Worm (Caenorhabditis elegans) whole organism, early embryonic: Measurements from ENCODE around the gene F52E10.2.

ENCODE experiments used
- B0310.2 ChIP-seq: sonication (generic microtip); optimal IDR thresholded peaks from 2 replicates; lab custom pipeline; 2016; ENCODE audit warnings: mild to moderate bottlenecking, missing genetic modification characterization, missing compliant biosample characterization
- aly-1 ChIP-seq: sonication (generic microtip); optimal IDR thresholded peaks from 2 replicates; lab custom pipeline; 2016; ENCODE audit warnings: missing genetic modification characterization, missing compliant biosample characterization
- ama-1 ChIP-seq: fragments of 150-350 bp; optimal IDR thresholded peaks from 2 replicates; lab custom pipeline; 2014
- ceh-13 ChIP-seq: fragments of 200-800 bp; sonication (Bioruptor generic); optimal IDR thresholded peaks from 2 replicates; lab custom pipeline; 2018; ENCODE audit warnings: mild to moderate bottlenecking, missing genetic modification characterization, missing compliant biosample characterization
- flt-1 ChIP-seq: fragments of 200-800 bp; sonication (Bioruptor generic); IDR thresholded peaks from 2 replicates; pipeline ENCODE4 v1.3.6; 2022; ENCODE audit warnings: missing genetic modification characterization, missing compliant biosample characterization
- hmbx-1 ChIP-seq: sonication (generic microtip); optimal IDR thresholded peaks from 2 replicates; lab custom pipeline; 2016; ENCODE audit warnings: mild to moderate bottlenecking, missing genetic modification characterization, missing compliant biosample characterization
- hmg-4 ChIP-seq: fragments of 200-800 bp; sonication (Bioruptor generic); optimal IDR thresholded peaks from 2 replicates; lab custom pipeline; 2018; ENCODE audit warnings: mild to moderate bottlenecking, missing genetic modification characterization, missing compliant biosample characterization
- scrt-1 ChIP-seq: fragments of 200-800 bp; sonication (Bioruptor generic); IDR thresholded peaks from 2 replicates; pipeline ENCODE4 v1.3.6; 2022; ENCODE audit warnings: missing genetic modification characterization, missing compliant biosample characterization
- tbx-37 ChIP-seq: fragments of 200-800 bp; sonication (Bioruptor generic); conservative IDR thresholded peaks from 2 replicates; pipeline ENCODE4 v1.3.6; 2022; ENCODE audit warnings: missing genetic modification reagents, missing genetic modification characterization, missing compliant biosample characterization
- tra-4 ChIP-seq: sonication (generic microtip); optimal IDR thresholded peaks from 2 replicates; lab custom pipeline; 2017; ENCODE audit warnings: missing genetic modification characterization, missing compliant biosample characterization

- TF ChIP-seq B0310.2 (tag; lab: Kevin White, UChicago) (no peak), ama-1 (no peak), tra-4 (tag; lab: Kevin White, UChicago) (no peak), flt-1 (GFP tag; lab: Robert Waterston, UW) (no peak), scrt-1 (GFP tag; lab: Robert Waterston, UW) (no peak), ceh-13 (GFP tag; lab: Kevin White, UChicago) (no peak), hmg-4 (GFP tag; lab: Kevin White, UChicago) (no peak), tbx-37 (GFP tag; lab: Robert Waterston, UW) (no peak), aly-1 (tag; lab: Kevin White, UChicago) (no peak), hmbx-1 (tag; lab: Kevin White, UChicago) (no peak)
Measured at ce11 chrX:16250679-16251078, 32.3 kb downstream of the F52E10.2 start, which contains the start of gene W10G6.6.
